Worm (Caenorhabditis elegans) whole organism, L4 larva: ENCODE results near the gene B0416.5.

Source experiments
- T20F7.1 ChIP-seq: fragments of 200-800 bp; sonication (Bioruptor generic); optimal IDR thresholded peaks from 2 replicates; lab custom pipeline; 2018; ENCODE audit warnings: mild to moderate bottlenecking, missing genetic modification characterization, missing compliant biosample characterization
- aha-1 ChIP-seq: fragments of 150-350 bp; peaks from one replicate; lab custom pipeline; 2014; ENCODE audit warnings: missing biosample characterization, missing genetic modification characterization
- aly-2 ChIP-seq: sonication (generic microtip); optimal IDR thresholded peaks from 2 replicates; lab custom pipeline; 2018; ENCODE audit warnings: missing biosample characterization, missing genetic modification characterization
- arid-1 ChIP-seq: fragments of 200-800 bp; sonication (Bioruptor generic); conservative IDR thresholded peaks from 2 replicates; pipeline ENCODE4 v1.3.6; 2022; ENCODE audit warnings: missing genetic modification reagents, missing genetic modification characterization, missing compliant biosample characterization
- daf-16 ChIP-seq, 3 experiments: sonication (generic microtip); optimal IDR thresholded peaks; 2 replicates each; lab custom pipeline; 2016 to 2017; ENCODE audit warnings: missing genetic modification characterization in 3 of 3, missing genetic modification reagents in 3 of 3, mild to moderate bottlenecking in 2 of 3, missing compliant biosample characterization in 2 of 3, missing biosample characterization in 1 of 3, moderate library complexity in 1 of 3
- dmd-8 ChIP-seq: fragments of 200-800 bp; sonication (Bioruptor generic); IDR thresholded peaks from 2 replicates; pipeline ENCODE4 v1.3.6; 2022; ENCODE audit warnings: missing genetic modification characterization, missing compliant biosample characterization
- dpl-1 ChIP-seq: fragments of 150-350 bp; optimal IDR thresholded peaks from 2 replicates; lab custom pipeline; 2014; ENCODE audit warnings: missing biosample characterization, missing genetic modification reagents, missing genetic modification characterization
- nhr-10 ChIP-seq: fragments of 150-350 bp; optimal IDR thresholded peaks from 2 replicates; lab custom pipeline; 2014; ENCODE audit warnings: missing biosample characterization, missing genetic modification characterization
- nhr-237 ChIP-seq: sonication (generic microtip); optimal IDR thresholded peaks from 2 replicates; lab custom pipeline; 2017; ENCODE audit warnings: missing biosample characterization, missing genetic modification characterization
- nhr-77 ChIP-seq: fragments of 150-350 bp; optimal IDR thresholded peaks from 2 replicates; lab custom pipeline; 2014; ENCODE audit warnings: missing biosample characterization, missing genetic modification characterization
- skn-1 ChIP-seq: fragments of 150-350 bp; optimal IDR thresholded peaks from 2 replicates; lab custom pipeline; 2014; ENCODE audit warnings: missing biosample characterization, missing genetic modification characterization
- unc-39 ChIP-seq: sonication (generic microtip); optimal IDR thresholded peaks from 2 replicates; lab custom pipeline; 2017; ENCODE audit warnings: missing biosample characterization, missing genetic modification characterization

- TF ChIP-seq nhr-77 (tag; lab: Kevin White, UChicago) (no peak), aly-2 (tag; lab: Kevin White, UChicago) (no peak), arid-1 (GFP tag; lab: Robert Waterston, UW) (no peak), unc-39 (tag; lab: Kevin White, UChicago) (no peak), skn-1 (no peak), daf-16 (GFP tag; optimal IDR thresholded peaks at IDR 0.05; lab: Kevin White, UChicago) (no peak), daf-16 (tag; optimal IDR thresholded peaks at IDR 0.05; lab: Kevin White, UChicago) (no peak), dpl-1 (GFP tag; lab: Kevin White, UChicago) (no peak), dmd-8 (GFP tag; lab: Robert Waterston, UW) (no peak), nhr-10 (tag; lab: Kevin White, UChicago) (no peak), aha-1 (tag; lab: Kevin White, UChicago) (no peak), nhr-237 (tag; lab: Kevin White, UChicago) (no peak), T20F7.1 (GFP tag; lab: Kevin White, UChicago) (no peak)
Observed at ce11 chrX:9242123-9242522, 28.5 kb downstream of the B0416.5 start, which contains the start of gene lgc-4.
